Worm (Caenorhabditis elegans): Measurements from ENCODE around the gene F56C3.4.

F56C3.4 gene

DNA sequence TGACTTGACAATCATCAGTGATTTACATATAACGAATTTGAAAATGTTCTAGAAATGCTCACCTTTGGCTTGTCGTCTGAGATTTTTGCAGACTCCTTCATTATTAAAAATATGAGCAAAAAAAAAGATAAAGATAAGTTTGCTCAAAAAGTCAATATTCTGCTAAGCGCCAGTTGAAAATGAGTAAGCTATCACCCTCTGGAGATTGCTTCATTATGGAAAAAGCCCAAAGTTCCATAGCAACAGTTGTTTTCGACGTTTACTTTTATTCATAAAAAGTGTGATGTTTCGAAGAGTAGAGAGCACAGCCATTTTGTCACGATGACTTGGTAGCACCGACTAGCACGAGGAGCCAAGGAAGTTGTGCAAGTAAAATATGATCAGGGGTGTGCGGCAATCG is 2.2 kb downstream of the F56C3.4 start, which contains the start of gene F56C3.3:
Gene F56C3.3, minus strand, starts transcription at position 101 of the 400 bp plus-strand sequence.
- no peak for TF ChIP-seq dpl-1 (GFP tag; optimal IDR thresholded peaks at IDR 0.05)

DNA sequence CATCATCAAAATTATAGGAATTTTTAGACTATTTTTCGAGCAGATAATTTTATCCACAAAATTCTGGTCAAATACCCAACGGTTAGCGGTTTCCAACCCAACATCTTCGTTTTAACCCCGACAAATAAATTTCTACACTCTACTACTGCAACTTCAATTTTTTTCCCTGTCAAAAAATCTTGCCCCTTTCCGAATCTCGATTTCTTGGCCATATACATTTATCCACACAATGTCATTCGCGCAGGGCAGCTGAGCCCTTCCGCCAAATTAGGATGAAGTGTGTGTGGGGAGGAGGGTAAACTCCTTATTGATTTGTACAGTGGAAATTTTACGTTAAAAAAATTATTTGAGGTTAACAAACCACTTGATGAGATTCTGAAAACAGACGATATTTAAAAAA is 15.7 kb downstream of the F56C3.4 start:
- TF ChIP-seq mxl-3 (GFP tag; optimal IDR thresholded peaks at IDR 0.05) (peak; percentile 89), arid-1 (GFP tag; conservative IDR thresholded peaks at IDR 0.05) (no peak; the same call in none of the 2 replicates), nhr-10 (tag; optimal IDR thresholded peaks at IDR 0.05) (peak; percentile 96), mxl-2 (GFP tag; conservative IDR thresholded peaks at IDR 0.05) (peak; percentile 63; the same call in 1 of the 2 replicates), nhr-6 (tag; optimal IDR thresholded peaks at IDR 0.05) (peak; percentile 90), ceh-62 (tag; optimal IDR thresholded peaks at IDR 0.05) (no peak), nhr-237 (tag; optimal IDR thresholded peaks at IDR 0.05) (peak; percentile 88), snpc-1.2 (GFP tag; IDR thresholded peaks at IDR 0.05) (no peak), lin-13 (GFP tag; optimal IDR thresholded peaks at IDR 0.05) (peak; percentile 94), nhr-48 (tag; optimal IDR thresholded peaks at IDR 0.05) (peak; percentile 94), lin-29 (GFP tag; IDR thresholded peaks at IDR 0.05) (peak; percentile 96), snpc-4 (tag; optimal IDR thresholded peaks at IDR 0.05) (peak; percentile 63), hlh-30 (tag; optimal IDR thresholded peaks at IDR 0.05; ENCODE audit: insufficient read depth) (peak; percentile 86), ceh-20 (GFP tag; IDR thresholded peaks at IDR 0.05) (peak; percentile 94), mdt-29 (GFP tag; IDR thresholded peaks at IDR 0.05) (peak; percentile 76), dmd-8 (GFP tag; IDR thresholded peaks at IDR 0.05) (0 out of 2 replicates have a peak, but pooled peaks have one; percentile 62), mdl-1 (tag; optimal IDR thresholded peaks at IDR 0.05) (peak; percentile 87 to 91), tra-1 (GFP tag; IDR thresholded peaks at IDR 0.05) (peak; percentile 87), nhr-25 (tag; optimal IDR thresholded peaks at IDR 0.05; ENCODE audit: borderline replicate concordance, insufficient read depth) (peak; percentile 84), skn-1 (tag; optimal IDR thresholded peaks at IDR 0.05) (peak; percentile 67), mes-2 (tag; optimal IDR thresholded peaks at IDR 0.05; ENCODE audit: poor library complexity, severe bottlenecking) (peak; percentile 97), ceh-44 (GFP tag; IDR thresholded peaks at IDR 0.05) (0 out of 2 replicates have a peak, but pooled peaks have one; percentile 50), php-3 (GFP tag; IDR thresholded peaks at IDR 0.05) (peak; percentile 95), nhr-77 (tag; optimal IDR thresholded peaks at IDR 0.05) (peak; percentile 99), T26A8.4 (GFP tag; IDR thresholded peaks at IDR 0.05) (peak; percentile 99), nhr-41 (GFP tag; IDR thresholded peaks at IDR 0.05) (0 out of 2 replicates have a peak, but pooled peaks have one; percentile 45), nhr-76 (tag; optimal IDR thresholded peaks at IDR 0.05) (peak; percentile 77), ceh-28 (tag; optimal IDR thresholded peaks at IDR 0.05) (peak; percentile 90), pqm-1 (tag; optimal IDR thresholded peaks at IDR 0.05) (peak; percentile 34), F26F4.8 (GFP tag; conservative IDR thresholded peaks at IDR 0.05) (no peak), Y105C5A.15 (GFP tag; IDR thresholded peaks at IDR 0.05) (0 out of 2 replicates have a peak, but pooled peaks have one; percentile 51), mep-1 (tag; optimal IDR thresholded peaks at IDR 0.05) (peak; percentile 99), attf-4 (tag; optimal IDR thresholded peaks at IDR 0.05) (peak; percentile 55), F49E8.2 (tag; optimal IDR thresholded peaks at IDR 0.05; ENCODE audit: borderline replicate concordance) (no peak), dmd-9 (GFP tag; IDR thresholded peaks at IDR 0.05) (peak; percentile 68; the same call in 1 of the 2 replicates), lin-39 (tag; optimal IDR thresholded peaks at IDR 0.05) (peak; percentile 88), tag-97 (GFP tag; IDR thresholded peaks at IDR 0.05) (no peak), spr-3 (GFP tag; optimal IDR thresholded peaks at IDR 0.05) (peak; percentile 90), Y5F2A.4 (GFP tag; optimal IDR thresholded peaks at IDR 0.05) (peak; percentile 87), cey-2 (tag; optimal IDR thresholded peaks at IDR 0.05; ENCODE audit: borderline replicate concordance, insufficient read depth) (no peak), lin-38 (GFP tag; IDR thresholded peaks at IDR 0.05) (peak; percentile 82), nhr-102 (tag; optimal IDR thresholded peaks at IDR 0.05) (peak; percentile 99), lsy-2 (tag; optimal IDR thresholded peaks at IDR 0.05) (peak; percentile 93 to 95), ama-1 (optimal IDR thresholded peaks at IDR 0.05) (no peak), daf-12 (tag; optimal IDR thresholded peaks at IDR 0.05) (no peak), lir-3 (tag; optimal IDR thresholded peaks at IDR 0.05) (peak; percentile 78), daf-16 (GFP tag; optimal IDR thresholded peaks at IDR 0.05) (peak; percentile 95 to 97), daf-16 (tag; optimal IDR thresholded peaks at IDR 0.05) (peak; percentile 94)

All from whole organism, L4 larva.